Fruit fly (Drosophila melanogaster) whole organism, embryonic: ENCODE results near the gene Rab3GAP1.

Source experiments
- ATbp ChIP-seq: fragments of 200-800 bp; sonication (Bioruptor generic); optimal IDR thresholded peaks from 2 replicates; lab custom pipeline; 2017; ENCODE audit warnings: missing biosample characterization, mild to moderate bottlenecking, missing genetic modification characterization, missing genetic modification reagents
- Atf3 ChIP-seq: fragments of 200-800 bp; sonication (Bioruptor generic); optimal IDR thresholded peaks from 3 replicates; lab custom pipeline; 2016; ENCODE audit warnings: missing biosample characterization, missing genetic modification characterization
- CG10274 ChIP-seq: fragments of 200-800 bp; sonication (Bioruptor generic); optimal IDR thresholded peaks from 3 replicates; lab custom pipeline; 2017; ENCODE audit warnings: missing biosample characterization, mild to moderate bottlenecking, missing genetic modification characterization
- CG10321 ChIP-seq: fragments of 200-800 bp; sonication (Bioruptor generic); IDR thresholded peaks from 2 replicates; pipeline ENCODE4 v1.3.6; 2022; ENCODE audit warnings: missing biosample characterization, missing genetic modification characterization
- CG11696 ChIP-seq: fragments of 200-800 bp; sonication (Bioruptor generic); IDR thresholded peaks from 2 replicates; pipeline ENCODE4 v1.3.6; 2022; ENCODE audit warnings: missing biosample characterization, missing genetic modification characterization
- CG12769 ChIP-seq: fragments of 200-800 bp; sonication (Bioruptor generic); optimal IDR thresholded peaks from 2 replicates; lab custom pipeline; 2019; ENCODE audit warnings: missing biosample characterization, mild to moderate bottlenecking, missing genetic modification characterization, moderate library complexity
- CG13624 ChIP-seq: fragments of 200-800 bp; sonication (Bioruptor generic); optimal IDR thresholded peaks from 2 replicates; lab custom pipeline; 2016; ENCODE audit warnings: missing biosample characterization, missing genetic modification characterization
- CG16815 ChIP-seq: fragments of 200-800 bp; sonication (Bioruptor generic); optimal IDR thresholded peaks from 3 replicates; lab custom pipeline; 2017; ENCODE audit warnings: missing biosample characterization, mild to moderate bottlenecking, missing genetic modification characterization
- CG17186 ChIP-seq: fragments of 200-800 bp; sonication (Bioruptor generic); optimal IDR thresholded peaks from 3 replicates; lab custom pipeline; 2017; ENCODE audit warnings: missing biosample characterization, missing genetic modification reagents, missing genetic modification characterization
- CG3163 ChIP-seq: fragments of 200-800 bp; sonication (Bioruptor generic); optimal IDR thresholded peaks from 3 replicates; lab custom pipeline; 2016; ENCODE audit warnings: missing biosample characterization, missing genetic modification characterization
- CG32767 ChIP-seq: fragments of 200-800 bp; sonication (Bioruptor generic); IDR thresholded peaks from 2 replicates; pipeline ENCODE4 v1.3.6; 2022; ENCODE audit warnings: missing biosample characterization, missing genetic modification characterization
- CG3847 ChIP-seq: fragments of 200-800 bp; sonication (Bioruptor generic); IDR thresholded peaks from 2 replicates; pipeline ENCODE4 v1.3.6; 2022; ENCODE audit warnings: missing biosample characterization, missing genetic modification characterization
- CG6254 ChIP-seq: fragments of 200-800 bp; sonication (Bioruptor generic); optimal IDR thresholded peaks from 3 replicates; lab custom pipeline; 2017; ENCODE audit warnings: mild to moderate bottlenecking, missing biosample characterization, missing genetic modification reagents, missing genetic modification characterization
- CG6683 ChIP-seq: fragments of 200-800 bp; sonication (Bioruptor generic); optimal IDR thresholded peaks from 2 replicates; lab custom pipeline; 2017; ENCODE audit warnings: missing biosample characterization, mild to moderate bottlenecking, missing genetic modification characterization, missing genetic modification reagents
- CG6765 ChIP-seq: fragments of 200-800 bp; sonication (Bioruptor generic); optimal IDR thresholded peaks from 3 replicates; lab custom pipeline; 2017; ENCODE audit warnings: missing biosample characterization, mild to moderate bottlenecking, missing genetic modification characterization
- CG9215 ChIP-seq: fragments of 200-800 bp; sonication (Bioruptor generic); IDR thresholded peaks from 2 replicates; pipeline ENCODE4 v1.3.6; 2022; ENCODE audit warnings: missing biosample characterization, missing genetic modification characterization
- CoRest ChIP-seq: fragments of 200-800 bp; sonication (Bioruptor generic); optimal IDR thresholded peaks from 3 replicates; lab custom pipeline; 2018; ENCODE audit warnings: missing biosample characterization, mild to moderate bottlenecking, missing genetic modification characterization, moderate library complexity
- Dip2 ChIP-seq: fragments of 200-800 bp; sonication (Bioruptor generic); IDR thresholded peaks from 2 replicates; pipeline ENCODE4 v1.3.6; 2022; ENCODE audit warnings: missing biosample characterization, missing genetic modification characterization
- Fer2 ChIP-seq: fragments of 200-800 bp; sonication (Bioruptor generic); optimal IDR thresholded peaks from 2 replicates; lab custom pipeline; 2018; ENCODE audit warnings: missing biosample characterization, mild to moderate bottlenecking, missing genetic modification characterization, moderate library complexity
- Gsc ChIP-seq: fragments of 200-800 bp; sonication (Bioruptor generic); IDR thresholded peaks from 2 replicates; pipeline ENCODE4 v1.3.6; 2022; ENCODE audit warnings: missing biosample characterization, missing genetic modification characterization
- HLH3B ChIP-seq: fragments of 200-800 bp; sonication (Bioruptor generic); IDR thresholded peaks from 2 replicates; pipeline ENCODE4 v1.3.6; 2022; ENCODE audit warnings: missing biosample characterization, missing genetic modification characterization
- HLH54F ChIP-seq: fragments of 200-800 bp; sonication (Bioruptor generic); optimal IDR thresholded peaks from 3 replicates; lab custom pipeline; 2016; ENCODE audit warnings: missing biosample characterization, missing genetic modification characterization
- HmgD ChIP-seq: fragments of 200-800 bp; sonication (Bioruptor generic); optimal IDR thresholded peaks from 3 replicates; lab custom pipeline; 2016; ENCODE audit warnings: missing biosample characterization, missing genetic modification characterization
- Lim3 ChIP-seq: fragments of 200-800 bp; sonication (Bioruptor generic); IDR thresholded peaks from 2 replicates; pipeline ENCODE4 v1.3.6; 2022; ENCODE audit warnings: missing biosample characterization, missing genetic modification characterization
- MBD-R2 ChIP-seq: fragments of 200-800 bp; sonication (Bioruptor generic); IDR thresholded peaks from 2 replicates; pipeline ENCODE4 v1.3.6; 2022; ENCODE audit warnings: missing biosample characterization, missing genetic modification characterization
- MESR4 ChIP-seq: fragments of 200-800 bp; sonication (Bioruptor generic); optimal IDR thresholded peaks from 2 replicates; lab custom pipeline; 2018; ENCODE audit warnings: missing biosample characterization, mild to moderate bottlenecking, missing genetic modification characterization, moderate library complexity
- MTF-1 ChIP-seq: fragments of 200-800 bp; sonication (Bioruptor generic); optimal IDR thresholded peaks from 2 replicates; lab custom pipeline; 2018; ENCODE audit warnings: missing biosample characterization, mild to moderate bottlenecking, missing genetic modification characterization, borderline replicate concordance
- Nf-YB ChIP-seq: fragments of 200-800 bp; sonication (Bioruptor generic); optimal IDR thresholded peaks from 3 replicates; lab custom pipeline; 2019; ENCODE audit warnings: missing biosample characterization, mild to moderate bottlenecking, missing genetic modification characterization, moderate library complexity
- Pdp1 ChIP-seq, 2 experiments: fragments of 200-800 bp; sonication (Bioruptor generic); optimal IDR thresholded peaks; 3 replicates each; lab custom pipeline; 2016; ENCODE audit warnings: missing biosample characterization in 2 of 2, missing genetic modification characterization in 2 of 2, mild to moderate bottlenecking in 1 of 2, moderate library complexity in 1 of 2
- Tbp ChIP-seq: fragments of >200 bp; optimal IDR thresholded peaks from 2 replicates; lab custom pipeline; 2018; ENCODE audit warnings: missing biosample characterization, missing genetic modification characterization
- ash1 ChIP-seq: fragments of 200-800 bp; sonication (Bioruptor generic); optimal IDR thresholded peaks from 2 replicates; lab custom pipeline; 2018; ENCODE audit warnings: missing biosample characterization, mild to moderate bottlenecking, missing genetic modification characterization
- ato ChIP-seq: fragments of 200-800 bp; sonication (Bioruptor generic); IDR thresholded peaks from 2 replicates; pipeline ENCODE4 v1.3.6; 2022; ENCODE audit warnings: missing biosample characterization, missing genetic modification characterization; ENCODE audit not compliant: partially characterized antibody
- cad ChIP-seq: fragments of >200 bp; optimal IDR thresholded peaks from 2 replicates; lab custom pipeline; 2017; ENCODE audit warnings: missing biosample characterization, missing genetic modification characterization
- chn ChIP-seq: fragments of 200-800 bp; sonication (Bioruptor generic); optimal IDR thresholded peaks from 2 replicates; lab custom pipeline; 2016; ENCODE audit warnings: missing biosample characterization, missing genetic modification characterization
- ci ChIP-seq: fragments of 200-800 bp; sonication (Bioruptor generic); IDR thresholded peaks from 3 replicates; pipeline ENCODE4 v1.3.6; 2022; ENCODE audit warnings: missing biosample characterization, missing genetic modification characterization
- danr ChIP-seq: fragments of 200-800 bp; sonication (Bioruptor generic); IDR thresholded peaks from 2 replicates; pipeline ENCODE4 v1.3.6; 2022; ENCODE audit warnings: missing biosample characterization, missing genetic modification characterization
- dmrt99B ChIP-seq: fragments of 200-800 bp; sonication (Bioruptor generic); optimal IDR thresholded peaks from 2 replicates; lab custom pipeline; 2018; ENCODE audit warnings: missing biosample characterization, mild to moderate bottlenecking, missing genetic modification characterization, moderate library complexity
- fd96Cb ChIP-seq: fragments of 200-800 bp; sonication (Bioruptor generic); optimal IDR thresholded peaks from 2 replicates; lab custom pipeline; 2018; ENCODE audit warnings: missing biosample characterization, mild to moderate bottlenecking, missing genetic modification characterization, moderate library complexity
- ftz-f1 ChIP-seq: fragments of 200-800 bp; sonication (Bioruptor generic); optimal IDR thresholded peaks from 2 replicates; lab custom pipeline; 2016; ENCODE audit warnings: missing biosample characterization, missing genetic modification characterization
- grn ChIP-seq: fragments of 200-800 bp; sonication (Bioruptor generic); optimal IDR thresholded peaks from 3 replicates; lab custom pipeline; 2017; ENCODE audit warnings: missing biosample characterization, missing genetic modification characterization
- gsb ChIP-seq: fragments of 200-800 bp; sonication (Bioruptor generic); IDR thresholded peaks from 2 replicates; pipeline ENCODE4 v1.3.6; 2022; ENCODE audit warnings: missing biosample characterization, missing genetic modification characterization
- ind ChIP-seq: fragments of 200-800 bp; sonication (Bioruptor generic); optimal IDR thresholded peaks from 3 replicates; lab custom pipeline; 2016; ENCODE audit warnings: missing biosample characterization, missing genetic modification characterization
- lbe ChIP-seq: fragments of 200-800 bp; sonication (Bioruptor generic); optimal IDR thresholded peaks from 2 replicates; lab custom pipeline; 2016; ENCODE audit warnings: missing biosample characterization, mild to moderate bottlenecking, missing genetic modification characterization
- lov ChIP-seq, 2 experiments: fragments of 200-800 bp in 1 of 2; fragments of >200 bp in 1 of 2; sonication (Bioruptor generic) in 1 of 2; IDR thresholded peaks in 1 of 2; optimal IDR thresholded peaks in 1 of 2; 2 replicates in 1 of 2; 3 replicates in 1 of 2; pipeline versions ENCODE4 v1.3.6 to Lab custom; 2017 to 2022; ENCODE audit warnings: missing biosample characterization in 1 of 2, missing genetic modification characterization in 1 of 2
- pb ChIP-seq: fragments of 200-800 bp; sonication (Bioruptor generic); optimal IDR thresholded peaks from 3 replicates; lab custom pipeline; 2016; ENCODE audit warnings: missing biosample characterization, missing genetic modification characterization
- pfk ChIP-seq: fragments of 200-800 bp; sonication (Bioruptor generic); optimal IDR thresholded peaks from 2 replicates; lab custom pipeline; 2018; ENCODE audit warnings: missing biosample characterization, mild to moderate bottlenecking, missing genetic modification characterization, moderate library complexity
- pzg ChIP-seq: fragments of 200-800 bp; sonication (Bioruptor generic); optimal IDR thresholded peaks from 3 replicates; lab custom pipeline; 2018; ENCODE audit warnings: missing biosample characterization, mild to moderate bottlenecking, missing genetic modification characterization, moderate library complexity
- sima ChIP-seq: fragments of 200-800 bp; sonication (Bioruptor generic); optimal IDR thresholded peaks from 2 replicates; lab custom pipeline; 2016; ENCODE audit warnings: missing biosample characterization, missing genetic modification characterization
- sisA ChIP-seq: fragments of 200-800 bp; sonication (Bioruptor generic); IDR thresholded peaks from 2 replicates; pipeline ENCODE4 v1.3.6; 2022; ENCODE audit warnings: missing biosample characterization, missing genetic modification characterization

Gene Rab3GAP1

dm6 chr2L:1556697-1557564, 54.0 kb downstream of the Rab3GAP1 start (continued):
- TF ChIP-seq Atf3 (no peak), CG10274 (GFP tag; lab: Kevin White, UChicago) (no peak), CG6683 (no peak), CG13624 (GFP tag; lab: Kevin White, UChicago) (no peak), sisA (GFP tag; lab: Robert Waterston, UW) (no peak), Gsc (no peak), CG3163 (no peak), pzg (GFP tag; lab: Kevin White, UChicago) (no peak), ind (GFP tag; lab: Kevin White, UChicago) (peak; percentile 6), HLH3B (GFP tag; lab: Robert Waterston, UW) (no peak), CG6254 (no peak), fd96Cb (tag; lab: Kevin White, UChicago) (peak; percentile 21), chn (GFP tag; lab: Kevin White, UChicago) (no peak), CG6765 (GFP tag; lab: Kevin White, UChicago) (no peak), MTF-1 (GFP tag; lab: Kevin White, UChicago) (no peak), lov (optimal IDR thresholded peaks at IDR 0.05; lab: Kevin White, UChicago) (peak; percentile 91), lov (GFP tag; IDR thresholded peaks at IDR 0.05; lab: Robert Waterston, UW) (no peak), sima (GFP tag; lab: Kevin White, UChicago) (no peak), pb (GFP tag; lab: Kevin White, UChicago) (no peak), MBD-R2 (GFP tag; lab: Robert Waterston, UW) (no peak), HmgD (no peak), CG3847 (GFP tag; lab: Robert Waterston, UW) (no peak), pfk (no peak), Lim3 (GFP tag; lab: Robert Waterston, UW) (no peak), cad (GFP tag; lab: Kevin White, UChicago) (no peak), Nf-YB (no peak), Pdp1 (GFP tag; optimal IDR thresholded peaks at IDR 0.05; lab: Kevin White, UChicago) (no peak), CoRest (peak; percentile 25), grn (GFP tag; lab: Kevin White, UChicago) (peak; percentile 27), Dip2 (GFP tag; lab: Robert Waterston, UW) (no peak), Fer2 (tag; lab: Kevin White, UChicago) (no peak), HLH54F (GFP tag; lab: Kevin White, UChicago) (no peak), CG9215 (GFP tag; lab: Robert Waterston, UW) (no peak), ATbp (GFP tag; lab: Kevin White, UChicago) (no peak), Tbp (GFP tag; lab: Kevin White, UChicago) (no peak), CG17186 (GFP tag; lab: Kevin White, UChicago) (no peak), CG12769 (tag; lab: Kevin White, UChicago) (no peak), MESR4 (GFP tag; lab: Kevin White, UChicago) (no peak), CG16815 (GFP tag; lab: Kevin White, UChicago) (peak; percentile 14), danr (GFP tag; lab: Robert Waterston, UW) (no peak), CG32767 (GFP tag; lab: Robert Waterston, UW) (no peak), CG10321 (GFP tag; lab: Robert Waterston, UW) (no peak), lbe (GFP tag; lab: Kevin White, UChicago) (no peak), ash1 (GFP tag; lab: Kevin White, UChicago) (no peak), CG11696 (GFP tag; lab: Robert Waterston, UW) (no peak), ftz-f1 (GFP tag; lab: Kevin White, UChicago) (no peak), gsb (GFP tag; lab: Robert Waterston, UW) (no peak), ci (no peak), ato (GFP tag; lab: Robert Waterston, UW) (no peak), dmrt99B (peak; percentile 41)
